Fruit fly (Drosophila melanogaster): ENCODE data around the gene CG14185.

Gene CG14185

DNA sequence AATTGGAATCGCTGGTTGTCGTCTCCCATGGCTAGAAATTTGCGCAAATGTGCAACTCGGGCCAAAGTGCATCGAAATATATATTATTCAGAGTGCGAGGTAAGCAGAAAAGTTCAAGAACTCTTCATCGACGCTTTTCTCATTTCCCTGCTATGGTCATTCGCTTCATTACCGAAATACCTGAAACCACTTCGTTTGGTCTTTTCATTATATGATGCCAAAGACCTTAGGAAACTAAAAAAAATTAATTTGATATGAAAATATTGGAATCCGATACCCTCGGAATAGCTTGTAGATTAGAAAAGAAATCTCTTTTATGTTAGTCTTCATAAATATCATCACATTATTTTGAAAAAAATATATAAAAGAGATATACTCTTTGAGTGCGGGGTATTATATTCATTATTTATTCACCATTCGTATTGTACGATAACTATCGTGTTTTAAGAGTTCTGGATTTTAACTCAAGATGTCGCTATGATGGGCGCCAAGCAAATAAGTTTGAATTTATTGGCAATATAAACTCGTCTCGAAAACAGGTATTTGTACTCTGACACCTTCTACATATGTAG lies 7.0 kb downstream of the CG14185 start, which contains the start of gene CG14187 (continued):
- peak; percentile 37; the same call in 1 of the 2 replicates for TF ChIP-seq CG3847 (GFP tag; IDR thresholded peaks at IDR 0.05)
- no peak for TF ChIP-seq NFAT (GFP tag; IDR thresholded peaks at IDR 0.05)
- 0 out of 3 replicates have a peak, but pooled peaks have one; percentile 31 for TF ChIP-seq dysf (GFP tag; IDR thresholded peaks at IDR 0.05)
- TF ChIP-seq crol (GFP tag; IDR thresholded peaks at IDR 0.05), result no peak
- no peak for TF ChIP-seq fd102C (GFP tag; optimal IDR thresholded peaks at IDR 0.05)
- peak; percentile 35 for TF ChIP-seq Med (GFP tag)
- no peak for TF ChIP-seq CG15479 (GFP tag; optimal IDR thresholded peaks at IDR 0.05)
- 0 out of 2 replicates have a peak, but pooled peaks have one; percentile 26 for TF ChIP-seq CG42726 (GFP tag; IDR thresholded peaks at IDR 0.05; ENCODE audit: partially characterized antibody)
- TF ChIP-seq dimm (GFP tag; IDR thresholded peaks at IDR 0.05), result no peak
- no peak for TF ChIP-seq CG7372 (GFP tag; IDR thresholded peaks at IDR 0.05)
- TF ChIP-seq CG9932 (GFP tag; IDR thresholded peaks at IDR 0.05), result peak; percentile 63; the same call in 1 of the 2 replicates
- TF ChIP-seq Mad (GFP tag; optimal IDR thresholded peaks at IDR 0.05), result no peak
- no peak for TF ChIP-seq CG8478 (optimal IDR thresholded peaks at IDR 0.05)
- TF ChIP-seq CoRest (tag; optimal IDR thresholded peaks at IDR 0.05), result peak; percentile 17
- no peak for TF ChIP-seq Dip3 (GFP tag; optimal IDR thresholded peaks at IDR 0.05)
- no peak for TF ChIP-seq gfzf (GFP tag; optimal IDR thresholded peaks at IDR 0.05)
- peak; percentile 87 for TF ChIP-seq E2f2 (GFP tag; IDR thresholded peaks at IDR 0.05)
- peak; percentile 42; the same call in 1 of the 2 replicates for TF ChIP-seq Rfx (GFP tag; IDR thresholded peaks at IDR 0.05)
- TF ChIP-seq CG2889 (GFP tag; IDR thresholded peaks at IDR 0.05), result no peak
- peak; percentile 40 for TF ChIP-seq gem (tag; optimal IDR thresholded peaks at IDR 0.05)
- peak; percentile 79 for TF ChIP-seq amos (GFP tag; IDR thresholded peaks at IDR 0.05; ENCODE audit: partially characterized antibody)
- no peak for TF ChIP-seq dpn (GFP tag; optimal IDR thresholded peaks at IDR 0.05)
- TF ChIP-seq CG11247 (GFP tag; IDR thresholded peaks at IDR 0.05), result no peak
- TF ChIP-seq dan (GFP tag; IDR thresholded peaks at IDR 0.05), result no peak
- peak; percentile 6 for TF ChIP-seq CG13894 (tag; optimal IDR thresholded peaks at IDR 0.05)
- 0 out of 3 replicates have a peak, but pooled peaks have one; percentile 27 for TF ChIP-seq CG7963 (GFP tag; IDR thresholded peaks at IDR 0.05; ENCODE audit: partially characterized antibody)
- no peak for TF ChIP-seq corto (GFP tag; optimal IDR thresholded peaks at IDR 0.05)
- TF ChIP-seq emc (GFP tag; optimal IDR thresholded peaks at IDR 0.05), result no peak
- no peak for TF ChIP-seq CG6854 (GFP tag; optimal IDR thresholded peaks at IDR 0.05)
- no peak for TF ChIP-seq CG1024 (GFP tag; IDR thresholded peaks at IDR 0.05)

- TF ChIP-seq CG13894 (tag; optimal IDR thresholded peaks at IDR 0.05), result peak; percentile 51
- TF ChIP-seq Asciz (GFP tag; optimal IDR thresholded peaks at IDR 0.05), result no peak
- peak; percentile 10 for TF ChIP-seq Med (GFP tag)
These were observed 17.1 kb downstream of the CG14185 start for dm6 chr3L:20123038-20123437.

- TF ChIP-seq chinmo (GFP tag; IDR thresholded peaks at IDR 0.05; ENCODE audit: partially characterized antibody), result peak; percentile 41; the same call in 1 of the 4 replicates
- TF ChIP-seq dmrt99B (tag; optimal IDR thresholded peaks at IDR 0.05), result no peak
- no peak for TF ChIP-seq abd-A (tag; optimal IDR thresholded peaks at IDR 0.05)
- TF ChIP-seq CG13894 (tag; optimal IDR thresholded peaks at IDR 0.05), result peak; percentile 48
- peak; percentile 73 for TF ChIP-seq sd (tag; optimal IDR thresholded peaks at IDR 0.05)
- peak; percentile 51 for TF ChIP-seq CG12769 (tag; optimal IDR thresholded peaks at IDR 0.05)
- TF ChIP-seq vvl (GFP tag; IDR thresholded peaks at IDR 0.05), result 0 out of 2 replicates have a peak, but pooled peaks have one; percentile 22
- no peak for TF ChIP-seq CG42726 (GFP tag; IDR thresholded peaks at IDR 0.05; ENCODE audit: partially characterized antibody)
- peak; percentile 95 for TF ChIP-seq Blimp-1 (GFP tag; optimal IDR thresholded peaks at IDR 0.05)
- TF ChIP-seq CG15514 (GFP tag; optimal IDR thresholded peaks at IDR 0.05), result peak; percentile 78
- 0 out of 2 replicates have a peak, but pooled peaks have one; percentile 32 for TF ChIP-seq bowl (GFP tag; IDR thresholded peaks at IDR 0.05)
These were observed 20.2 kb downstream of the CG14185 start for dm6 chr3L:20126106-20126505.
